Worm (Caenorhabditis elegans) whole organism, L3 larva: ENCODE data around the gene F28C10.3.

Source experiments
- R02D3.7 ChIP-seq: fragments of 150-350 bp; optimal IDR thresholded peaks from 2 replicates; lab custom pipeline; 2014; ENCODE audit warnings: missing biosample characterization, missing genetic modification characterization
- ZK546.5 ChIP-seq: sonication (generic microtip); optimal IDR thresholded peaks from 2 replicates; lab custom pipeline; 2017; ENCODE audit warnings: missing biosample characterization, missing genetic modification characterization
- aly-2 ChIP-seq: fragments of 150-350 bp; optimal IDR thresholded peaks from 2 replicates; lab custom pipeline; 2014; ENCODE audit warnings: missing biosample characterization, missing genetic modification characterization
- ama-1 ChIP-seq: fragments of 150-350 bp; optimal IDR thresholded peaks from 2 replicates; lab custom pipeline; 2018
- ceh-16 ChIP-seq: sonication (generic microtip); optimal IDR thresholded peaks from 2 replicates; lab custom pipeline; 2017; ENCODE audit warnings: missing biosample characterization, missing genetic modification characterization
- ceh-28 ChIP-seq: fragments of 150-350 bp; optimal IDR thresholded peaks from 2 replicates; lab custom pipeline; 2014; ENCODE audit warnings: missing biosample characterization, missing genetic modification reagents, missing genetic modification characterization
- ceh-82 ChIP-seq: fragments of 150-350 bp; optimal IDR thresholded peaks from 2 replicates; lab custom pipeline; 2014; ENCODE audit warnings: missing biosample characterization, missing genetic modification characterization
- daf-12 ChIP-seq: fragments of 150-350 bp; optimal IDR thresholded peaks from 2 replicates; lab custom pipeline; 2014; ENCODE audit warnings: missing biosample characterization, missing genetic modification reagents, missing genetic modification characterization
- egl-5 ChIP-seq: fragments of 150-350 bp; optimal IDR thresholded peaks from 2 replicates; lab custom pipeline; 2017; ENCODE audit warnings: missing biosample characterization, missing genetic modification reagents, missing genetic modification characterization, inconsistent platforms
- elt-1 ChIP-seq: fragments of 150-350 bp; optimal IDR thresholded peaks from 2 replicates; lab custom pipeline; 2014; ENCODE audit warnings: missing biosample characterization, missing genetic modification characterization
- elt-2 ChIP-seq: sonication (generic microtip); optimal IDR thresholded peaks from 2 replicates; lab custom pipeline; 2016; ENCODE audit warnings: missing genetic modification reagents, mild to moderate bottlenecking, missing genetic modification characterization, missing compliant biosample characterization
- elt-3 ChIP-seq, 3 experiments: fragments of 150-350 bp in 1 of 3; sonication (generic microtip) in 2 of 3; optimal IDR thresholded peaks; 2 replicates in 2 of 3; 4 replicates in 1 of 3; lab custom pipeline; 2014 to 2017; ENCODE audit warnings: missing biosample characterization in 3 of 3, missing genetic modification characterization in 3 of 3
- eor-1 ChIP-seq, 2 experiments: fragments of 150-350 bp; optimal IDR thresholded peaks; 2 replicates each; lab custom pipeline; 2014 to 2018; ENCODE audit warnings: missing biosample characterization in 2 of 2, missing genetic modification characterization in 2 of 2
- hmg-11 ChIP-seq: sonication (generic microtip); optimal IDR thresholded peaks from 2 replicates; lab custom pipeline; 2016; ENCODE audit warnings: missing genetic modification characterization, missing compliant biosample characterization
- lin-15B ChIP-seq: fragments of 150-350 bp; optimal IDR thresholded peaks from 2 replicates; lab custom pipeline; 2014; ENCODE audit warnings: missing biosample characterization, missing genetic modification characterization
- lin-39 ChIP-seq: fragments of 150-350 bp; optimal IDR thresholded peaks from 2 replicates; lab custom pipeline; 2018; ENCODE audit warnings: missing biosample characterization, missing genetic modification reagents, missing genetic modification characterization
- lsy-12 ChIP-seq: sonication (generic microtip); optimal IDR thresholded peaks from 2 replicates; lab custom pipeline; 2016; ENCODE audit warnings: mild to moderate bottlenecking, missing genetic modification characterization, missing compliant biosample characterization
- mdl-1 ChIP-seq: fragments of 150-350 bp; optimal IDR thresholded peaks from 2 replicates; lab custom pipeline; 2014; ENCODE audit warnings: missing biosample characterization, missing genetic modification characterization
- mml-1 ChIP-seq: fragments of 150-350 bp; sonication (generic microtip); optimal IDR thresholded peaks from 3 replicates; lab custom pipeline; 2014; ENCODE audit warnings: missing biosample characterization, missing genetic modification characterization
- nfya-1 ChIP-seq: sonication (generic microtip); optimal IDR thresholded peaks from 2 replicates; lab custom pipeline; 2017; ENCODE audit warnings: missing genetic modification characterization, mild to moderate bottlenecking, missing compliant biosample characterization, antibody characterized with exemption, moderate library complexity; ENCODE audit not compliant: insufficient read depth
- nhr-11 ChIP-seq: fragments of 150-350 bp; optimal IDR thresholded peaks from 2 replicates; lab custom pipeline; 2014; ENCODE audit warnings: missing biosample characterization, missing genetic modification characterization
- nhr-12 ChIP-seq: fragments of 150-350 bp; optimal IDR thresholded peaks from 2 replicates; lab custom pipeline; 2014; ENCODE audit warnings: missing biosample characterization, missing genetic modification characterization
- nhr-23 ChIP-seq: fragments of 150-350 bp; optimal IDR thresholded peaks from 2 replicates; lab custom pipeline; 2014; ENCODE audit warnings: missing biosample characterization, missing genetic modification reagents, missing genetic modification characterization
- nhr-237 ChIP-seq: fragments of 150-350 bp; optimal IDR thresholded peaks from 2 replicates; lab custom pipeline; 2014; ENCODE audit warnings: missing biosample characterization, missing genetic modification characterization
- nhr-25 ChIP-seq: sonication (generic microtip); optimal IDR thresholded peaks from 2 replicates; lab custom pipeline; 2017; ENCODE audit warnings: missing biosample characterization, missing genetic modification characterization
- nhr-28 ChIP-seq: fragments of 150-350 bp; optimal IDR thresholded peaks from 2 replicates; lab custom pipeline; 2014; ENCODE audit warnings: missing biosample characterization, missing genetic modification characterization
- nhr-43 ChIP-seq: sonication (generic microtip); optimal IDR thresholded peaks from 2 replicates; lab custom pipeline; 2016; ENCODE audit warnings: mild to moderate bottlenecking, missing genetic modification characterization, missing compliant biosample characterization; ENCODE audit not compliant: poor library complexity, severe bottlenecking
- nhr-67 ChIP-seq: fragments of 150-350 bp; optimal IDR thresholded peaks from 2 replicates; lab custom pipeline; 2014; ENCODE audit warnings: missing biosample characterization, missing genetic modification characterization
- nhr-76 ChIP-seq: fragments of 150-350 bp; sonication (generic microtip); optimal IDR thresholded peaks from 5 replicates; lab custom pipeline; 2014; ENCODE audit warnings: missing biosample characterization, missing genetic modification characterization
- nhr-77 ChIP-seq: fragments of 150-350 bp; optimal IDR thresholded peaks from 2 replicates; lab custom pipeline; 2014; ENCODE audit warnings: missing biosample characterization, missing genetic modification characterization
- pha-4 ChIP-seq: fragments of 150-350 bp; optimal IDR thresholded peaks from 2 replicates; lab custom pipeline; 2014; ENCODE audit warnings: missing biosample characterization, missing genetic modification reagents, missing genetic modification characterization
- pqm-1 ChIP-seq: fragments of 150-350 bp; optimal IDR thresholded peaks from 2 replicates; lab custom pipeline; 2017; ENCODE audit warnings: missing biosample characterization, missing genetic modification characterization, inconsistent platforms
- sea-2 ChIP-seq: fragments of 150-350 bp; sonication (generic microtip); optimal IDR thresholded peaks from 4 replicates; lab custom pipeline; 2014; ENCODE audit warnings: missing biosample characterization, missing genetic modification reagents, missing genetic modification characterization
- skn-1 ChIP-seq: fragments of 150-350 bp; optimal IDR thresholded peaks from 2 replicates; lab custom pipeline; 2014; ENCODE audit warnings: missing biosample characterization, missing genetic modification characterization
- snpc-4 ChIP-seq: fragments of 150-350 bp; optimal IDR thresholded peaks from 2 replicates; lab custom pipeline; 2014; ENCODE audit warnings: missing biosample characterization, missing genetic modification characterization
- tbx-2 ChIP-seq: sonication (generic microtip); optimal IDR thresholded peaks from 2 replicates; lab custom pipeline; 2016; ENCODE audit warnings: mild to moderate bottlenecking, missing genetic modification characterization, missing compliant biosample characterization
- unc-39 ChIP-seq: sonication (generic microtip); optimal IDR thresholded peaks from 4 replicates; lab custom pipeline; 2017; ENCODE audit warnings: missing biosample characterization, missing genetic modification characterization
- unc-62 ChIP-seq: fragments of 150-350 bp; sonication (generic microtip); optimal IDR thresholded peaks from 4 replicates; lab custom pipeline; 2014; ENCODE audit warnings: missing biosample characterization, missing genetic modification reagents, missing genetic modification characterization
- zag-1 ChIP-seq: fragments of 150-350 bp; optimal IDR thresholded peaks from 2 replicates; lab custom pipeline; 2014; ENCODE audit warnings: missing biosample characterization, missing genetic modification characterization
- ztf-11 ChIP-seq: fragments of 150-350 bp; optimal IDR thresholded peaks from 2 replicates; lab custom pipeline; 2014; ENCODE audit warnings: missing biosample characterization, missing genetic modification characterization
- ztf-4 ChIP-seq: fragments of 150-350 bp; optimal IDR thresholded peaks from 2 replicates; lab custom pipeline; 2014; ENCODE audit warnings: missing biosample characterization, missing genetic modification characterization

The F28C10.3 gene

ce11 chrX:506848-507247 lies 28.8 kb downstream of the F28C10.3 start, which contains the start of gene B0310.2:
Gene B0310.2, minus strand, starts transcription at chrX:506948.
- no peak for TF ChIP-seq nhr-25 (tag; lab: Kevin White, UChicago)

ce11 chrX:505014-505413 lies 30.6 kb downstream of the F28C10.3 start:
- TF ChIP-seq nhr-25 (tag; lab: Kevin White, UChicago): no peak
- no peak for TF ChIP-seq pqm-1 (tag; lab: Kevin White, UChicago)
- no peak for TF ChIP-seq ceh-16 (tag; lab: Kevin White, UChicago)
- no peak for TF ChIP-seq snpc-4
- no peak for TF ChIP-seq ztf-11 (tag; lab: Kevin White, UChicago)
- TF ChIP-seq eor-1 (tag; optimal IDR thresholded peaks at IDR 0.05; lab: Kevin White, UChicago): no peak
- no peak for TF ChIP-seq lin-15B
- TF ChIP-seq aly-2 (tag; lab: Kevin White, UChicago): no peak

- TF ChIP-seq elt-1 (tag; lab: Kevin White, UChicago) (peak; percentile 50), tbx-2 (tag; lab: Kevin White, UChicago) (no peak), pqm-1 (tag; lab: Kevin White, UChicago) (no peak), ama-1 (lab: Kevin White, UChicago) (no peak), lsy-12 (tag; lab: Kevin White, UChicago) (no peak), lin-39 (tag; lab: Kevin White, UChicago) (no peak), ceh-82 (no peak), unc-62 (GFP tag; lab: Kevin White, UChicago) (no peak), nhr-25 (tag; lab: Kevin White, UChicago) (no peak), pha-4 (tag; lab: Kevin White, UChicago) (no peak), elt-2 (tag; lab: Kevin White, UChicago) (no peak), unc-39 (tag; lab: Kevin White, UChicago) (no peak), ceh-28 (tag; lab: Kevin White, UChicago) (no peak), nhr-77 (tag; lab: Kevin White, UChicago) (no peak), skn-1 (no peak), nfya-1 (tag; lab: Kevin White, UChicago) (no peak), mml-1 (tag; lab: Kevin White, UChicago) (no peak), nhr-12 (no peak), nhr-11 (no peak), ceh-16 (tag; lab: Kevin White, UChicago) (peak; percentile 13), nhr-23 (peak; percentile 59), ZK546.5 (no peak), hmg-11 (tag; lab: Kevin White, UChicago) (no peak), egl-5 (tag; lab: Kevin White, UChicago) (no peak), nhr-76 (tag; lab: Kevin White, UChicago) (no peak), snpc-4 (no peak), elt-3 (tag; optimal IDR thresholded peaks at IDR 0.05; lab: Kevin White, UChicago) (peak in 1 of 3 experiments; percentile 5), zag-1 (tag; lab: Kevin White, UChicago) (no peak), R02D3.7 (tag; lab: Kevin White, UChicago) (no peak), daf-12 (tag; lab: Kevin White, UChicago) (no peak), lin-15B (no peak)
- TF ChIP-seq, all 47 proteins: peak for 4
These were observed 31.4 kb downstream of the F28C10.3 start for ce11 chrX:504046-504843.

ce11 chrX:498640-499039 lies 37.0 kb downstream of the F28C10.3 start:
- no peak for TF ChIP-seq lsy-12 (tag; lab: Kevin White, UChicago)
- no peak for TF ChIP-seq nhr-11
- no peak for TF ChIP-seq nhr-67 (tag; lab: Kevin White, UChicago)
- TF ChIP-seq pqm-1 (tag; lab: Kevin White, UChicago): no peak
- TF ChIP-seq nhr-23: peak; percentile 19
- no peak for TF ChIP-seq sea-2 (GFP tag; lab: Kevin White, UChicago)
- TF ChIP-seq snpc-4: no peak
- TF ChIP-seq ceh-28 (tag; lab: Kevin White, UChicago): peak; percentile 80
- TF ChIP-seq nhr-237 (tag; lab: Kevin White, UChicago): no peak
- TF ChIP-seq egl-5 (tag; lab: Kevin White, UChicago): no peak
- TF ChIP-seq lin-15B: no peak
- no peak for TF ChIP-seq mdl-1 (tag; lab: Kevin White, UChicago)
- TF ChIP-seq skn-1: no peak
- no peak for TF ChIP-seq nhr-76 (tag; lab: Kevin White, UChicago)
- peak; percentile 28 for TF ChIP-seq nfya-1 (tag; lab: Kevin White, UChicago)
- no peak for TF ChIP-seq ceh-16 (tag; lab: Kevin White, UChicago)
- TF ChIP-seq ama-1 (lab: Kevin White, UChicago): no peak
- TF ChIP-seq ztf-4 (tag; lab: Kevin White, UChicago): no peak
- TF ChIP-seq lin-39 (tag; lab: Kevin White, UChicago): peak; percentile 5
- no peak for TF ChIP-seq elt-2 (tag; lab: Kevin White, UChicago)
- peak; percentile 24 for TF ChIP-seq nhr-43
- no peak for TF ChIP-seq R02D3.7 (tag; lab: Kevin White, UChicago)
- TF ChIP-seq aly-2 (tag; lab: Kevin White, UChicago): no peak
- no peak for TF ChIP-seq unc-39 (tag; lab: Kevin White, UChicago)
- TF ChIP-seq tbx-2 (tag; lab: Kevin White, UChicago): no peak
- TF ChIP-seq nhr-28 (tag; lab: Kevin White, UChicago): no peak
- TF ChIP-seq hmg-11 (tag; lab: Kevin White, UChicago): no peak
- TF ChIP-seq nhr-25 (tag; lab: Kevin White, UChicago): peak; percentile 9
- TF ChIP-seq, all 47 proteins: peak for 6
